Worm (Caenorhabditis elegans) whole organism, L1 larva: ENCODE results near the gene sru-48.
A peak's percentile ranks its signal among the peaks of the same experiment; 100 is the strongest.

ENCODE experiments used
- C34B4.2 ChIP-seq: sonication (generic microtip); optimal IDR thresholded peaks from 2 replicates; lab custom pipeline; 2017; ENCODE audit warnings: mild to moderate bottlenecking, missing genetic modification characterization, missing compliant biosample characterization
- aha-1 ChIP-seq: fragments of 150-350 bp; optimal IDR thresholded peaks from 2 replicates; lab custom pipeline; 2014; ENCODE audit warnings: missing biosample characterization, missing genetic modification characterization
- alr-1 ChIP-seq: fragments of 200-800 bp; sonication (Bioruptor generic); optimal IDR thresholded peaks from 2 replicates; lab custom pipeline; 2018; ENCODE audit warnings: borderline replicate concordance, mild to moderate bottlenecking, missing genetic modification characterization, missing compliant biosample characterization
- ama-1 ChIP-seq: fragments of 150-350 bp; optimal IDR thresholded peaks from 2 replicates; lab custom pipeline; 2014
- blmp-1 ChIP-seq: fragments of 150-350 bp; optimal IDR thresholded peaks from 2 replicates; lab custom pipeline; 2014; ENCODE audit warnings: missing biosample characterization, missing genetic modification characterization
- ceh-8 ChIP-seq: fragments of 200-800 bp; sonication (Bioruptor generic); optimal IDR thresholded peaks from 2 replicates; lab custom pipeline; 2018; ENCODE audit warnings: mild to moderate bottlenecking, missing genetic modification characterization, moderate library complexity, missing compliant biosample characterization
- ceh-90 ChIP-seq: sonication (generic microtip); optimal IDR thresholded peaks from 2 replicates; lab custom pipeline; 2016; ENCODE audit warnings: missing genetic modification characterization, missing compliant biosample characterization
- ces-1 ChIP-seq: fragments of 150-350 bp; optimal IDR thresholded peaks from 2 replicates; lab custom pipeline; 2014; ENCODE audit warnings: missing biosample characterization, missing genetic modification reagents, missing genetic modification characterization
- dsc-1 ChIP-seq: sonication (generic microtip); optimal IDR thresholded peaks from 2 replicates; lab custom pipeline; 2016; ENCODE audit warnings: mild to moderate bottlenecking, missing genetic modification characterization, missing compliant biosample characterization
- efl-1 ChIP-seq, 4 experiments: fragments of 150-350 bp; optimal IDR thresholded peaks in 3 of 4; peaks in 1 of 4; 1 replicate in 1 of 4; 2 replicates in 3 of 4; lab custom pipeline; 2014; ENCODE audit warnings: missing biosample characterization in 2 of 4, missing genetic modification characterization in 2 of 4, missing genetic modification reagents in 2 of 4
- efl-3 ChIP-seq: fragments of 200-800 bp; sonication (Bioruptor generic); optimal IDR thresholded peaks from 2 replicates; lab custom pipeline; 2018; ENCODE audit warnings: mild to moderate bottlenecking, missing genetic modification characterization, missing compliant biosample characterization
- egl-13 ChIP-seq: sonication (generic microtip); optimal IDR thresholded peaks from 2 replicates; lab custom pipeline; 2016; ENCODE audit warnings: missing genotype, missing genetic modification reagents, missing genetic modification characterization, missing compliant biosample characterization
- elt-2 ChIP-seq: sonication (generic microtip); optimal IDR thresholded peaks from 2 replicates; lab custom pipeline; 2016; ENCODE audit warnings: missing genetic modification characterization, mild to moderate bottlenecking, inconsistent platforms, missing compliant biosample characterization, missing genetic modification reagents
- elt-3 ChIP-seq, 6 experiments: fragments of 150-350 bp in 1 of 6; sonication (generic microtip); optimal IDR thresholded peaks; 2 replicates each; lab custom pipeline; 2017 to 2018; ENCODE audit warnings: missing biosample characterization in 6 of 6, missing genetic modification characterization in 6 of 6, inconsistent platforms in 1 of 6
- fkh-10 ChIP-seq: sonication (generic microtip); optimal IDR thresholded peaks from 2 replicates; lab custom pipeline; 2017; ENCODE audit warnings: missing biosample characterization, missing genetic modification reagents, missing genetic modification characterization
- fkh-8 ChIP-seq: sonication (generic microtip); optimal IDR thresholded peaks from 2 replicates; lab custom pipeline; 2016; ENCODE audit warnings: mild to moderate bottlenecking, missing genetic modification characterization, missing compliant biosample characterization
- hlh-4 ChIP-seq: sonication (generic microtip); optimal IDR thresholded peaks from 2 replicates; lab custom pipeline; 2016; ENCODE audit warnings: mild to moderate bottlenecking, missing genetic modification characterization, missing compliant biosample characterization
- hpl-2 ChIP-seq: fragments of 150-350 bp; optimal IDR thresholded peaks from 2 replicates; lab custom pipeline; 2014; ENCODE audit warnings: missing biosample characterization, missing genetic modification reagents, missing genetic modification characterization
- lin-14 ChIP-seq: fragments of 200-800 bp; sonication (Bioruptor generic); optimal IDR thresholded peaks from 2 replicates; lab custom pipeline; 2018; ENCODE audit warnings: mild to moderate bottlenecking, missing genetic modification characterization, moderate library complexity, missing compliant biosample characterization
- lin-15B ChIP-seq: fragments of 150-350 bp; sonication (generic microtip); optimal IDR thresholded peaks from 3 replicates; lab custom pipeline; 2014; ENCODE audit warnings: missing biosample characterization, missing genetic modification characterization
- lin-35 ChIP-seq, 2 experiments: fragments of 150-350 bp; optimal IDR thresholded peaks; 2 replicates each; lab custom pipeline; 2014; ENCODE audit warnings: missing biosample characterization in 2 of 2, missing genetic modification characterization in 2 of 2, missing genetic modification reagents in 2 of 2
- lin-39 ChIP-seq: fragments of 150-350 bp; optimal IDR thresholded peaks from 2 replicates; lab custom pipeline; 2014; ENCODE audit warnings: missing biosample characterization, missing genetic modification reagents, missing genetic modification characterization
- lir-3 ChIP-seq: sonication (generic microtip); optimal IDR thresholded peaks from 2 replicates; lab custom pipeline; 2016; ENCODE audit warnings: mild to moderate bottlenecking, missing genetic modification characterization, moderate library complexity, missing compliant biosample characterization; ENCODE audit not compliant: poor library complexity
- mdl-1 ChIP-seq, 2 experiments: fragments of 150-350 bp; optimal IDR thresholded peaks; 2 replicates each; lab custom pipeline; 2014 to 2017; ENCODE audit warnings: missing biosample characterization in 2 of 2, missing genetic modification characterization in 2 of 2, inconsistent platforms in 1 of 2
- nhr-11 ChIP-seq: fragments of 150-350 bp; optimal IDR thresholded peaks from 2 replicates; lab custom pipeline; 2014; ENCODE audit warnings: missing biosample characterization, missing genetic modification characterization
- nhr-12 ChIP-seq: sonication (generic microtip); optimal IDR thresholded peaks from 2 replicates; lab custom pipeline; 2017; ENCODE audit warnings: missing biosample characterization, missing genetic modification characterization
- nhr-20 ChIP-seq: sonication (generic microtip); optimal IDR thresholded peaks from 2 replicates; lab custom pipeline; 2016; ENCODE audit warnings: mild to moderate bottlenecking, missing genetic modification characterization, missing compliant biosample characterization
- nhr-28 ChIP-seq: fragments of 150-350 bp; optimal IDR thresholded peaks from 2 replicates; lab custom pipeline; 2014; ENCODE audit warnings: missing biosample characterization, missing genetic modification characterization
- nhr-71 ChIP-seq: sonication (generic microtip); optimal IDR thresholded peaks from 2 replicates; lab custom pipeline; 2016; ENCODE audit warnings: mild to moderate bottlenecking, missing genetic modification characterization, moderate library complexity, missing compliant biosample characterization
- nhr-77 ChIP-seq: fragments of 150-350 bp; optimal IDR thresholded peaks from 2 replicates; lab custom pipeline; 2014; ENCODE audit warnings: missing biosample characterization, missing genetic modification characterization
- nhr-84 ChIP-seq: sonication (generic microtip); optimal IDR thresholded peaks from 2 replicates; lab custom pipeline; 2017; ENCODE audit warnings: missing biosample characterization, missing genetic modification characterization
- nhr-85 ChIP-seq: sonication (generic microtip); peaks from one replicate; lab custom pipeline; 2016; ENCODE audit warnings: missing genetic modification characterization, inconsistent platforms, missing compliant biosample characterization
- pag-3 ChIP-seq: sonication (generic microtip); optimal IDR thresholded peaks from 2 replicates; lab custom pipeline; 2017; ENCODE audit warnings: missing genetic modification characterization, mild to moderate bottlenecking, missing compliant biosample characterization, antibody characterized with exemption, borderline replicate concordance; ENCODE audit not compliant: insufficient read depth
- rnt-1 ChIP-seq: sonication (generic microtip); optimal IDR thresholded peaks from 2 replicates; lab custom pipeline; 2016; ENCODE audit warnings: mild to moderate bottlenecking, missing genetic modification characterization, moderate library complexity, missing compliant biosample characterization
- skn-1 ChIP-seq: fragments of 150-350 bp; optimal IDR thresholded peaks from 2 replicates; lab custom pipeline; 2014; ENCODE audit warnings: missing biosample characterization, missing genetic modification characterization
- sox-4 ChIP-seq: sonication (generic microtip); optimal IDR thresholded peaks from 2 replicates; lab custom pipeline; 2016; ENCODE audit warnings: missing genetic modification characterization, missing compliant biosample characterization
- unc-130 ChIP-seq: fragments of 150-350 bp; optimal IDR thresholded peaks from 2 replicates; lab custom pipeline; 2017; ENCODE audit warnings: missing biosample characterization, missing genetic modification characterization, inconsistent platforms
- unc-86 ChIP-seq: sonication (generic microtip); optimal IDR thresholded peaks from 2 replicates; lab custom pipeline; 2016; ENCODE audit warnings: missing genetic modification characterization, missing compliant biosample characterization
- xbp-1 ChIP-seq: sonication (generic microtip); optimal IDR thresholded peaks from 2 replicates; lab custom pipeline; 2016; ENCODE audit warnings: missing genetic modification characterization, missing compliant biosample characterization
- zip-4 ChIP-seq: fragments of 200-800 bp; sonication (Bioruptor generic); optimal IDR thresholded peaks from 2 replicates; lab custom pipeline; 2018; ENCODE audit warnings: mild to moderate bottlenecking, missing genetic modification characterization, moderate library complexity, missing compliant biosample characterization
- ztf-4 ChIP-seq: fragments of 150-350 bp; optimal IDR thresholded peaks from 2 replicates; lab custom pipeline; 2014; ENCODE audit warnings: missing biosample characterization, missing genetic modification characterization

The sru-48 gene

DNA sequence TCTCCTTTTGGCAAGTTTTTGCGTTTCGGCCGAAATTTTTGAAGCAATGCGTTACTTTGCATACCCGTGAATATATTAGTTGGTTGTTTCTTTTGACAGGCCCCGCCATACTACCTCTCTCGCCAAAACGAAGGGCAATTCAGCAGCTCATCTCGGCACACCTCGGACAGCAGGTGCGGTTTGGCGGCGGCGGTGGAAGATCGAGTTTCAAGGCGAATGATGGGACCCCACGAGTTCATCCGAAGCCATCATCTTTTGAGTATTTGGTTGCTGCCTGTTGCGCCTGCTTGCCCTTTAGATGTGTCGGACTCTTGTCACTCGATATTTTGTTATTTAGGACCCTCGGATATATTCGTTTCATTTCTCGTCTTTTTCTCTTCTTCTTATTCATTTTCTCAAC, 28.4 kb downstream of the sru-48 start:
- TF ChIP-seq dsc-1 = no peak
- peak; percentile 51 for TF ChIP-seq pag-3 (tag; lab: Kevin White, UChicago)
- no peak for TF ChIP-seq egl-13
- peak; percentile 31 for TF ChIP-seq nhr-71 (tag; lab: Kevin White, UChicago)
- peak; percentile 25 for TF ChIP-seq rnt-1 (tag; lab: Kevin White, UChicago)
- TF ChIP-seq ama-1 (lab: Kevin White, UChicago) = no peak
- no peak for TF ChIP-seq ztf-4
- no peak for TF ChIP-seq C34B4.2

DNA sequence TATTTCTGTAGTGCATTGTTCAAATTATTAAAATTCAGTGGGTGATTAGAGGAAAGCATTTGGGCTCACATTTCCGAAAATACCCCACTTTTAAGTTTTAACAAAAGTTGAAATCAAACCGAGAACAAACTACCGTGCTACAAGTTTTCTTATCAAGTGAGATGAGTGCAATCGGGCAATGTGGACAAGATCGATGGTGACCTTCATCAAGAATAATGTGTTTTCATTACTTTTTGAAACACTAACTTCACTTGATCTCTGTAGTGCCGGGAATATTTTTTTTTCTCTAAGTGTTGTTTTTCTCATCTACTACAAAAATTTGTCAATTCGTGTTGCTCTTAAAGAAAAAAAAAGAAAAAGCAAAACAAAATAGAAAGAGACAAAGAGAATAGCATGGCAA, 28.9 kb downstream of the sru-48 start:
- TF ChIP-seq lir-3 (tag; lab: Kevin White, UChicago) (no peak), skn-1 (tag; lab: Kevin White, UChicago) (no peak), ceh-8 (GFP tag; lab: Kevin White, UChicago) (no peak), fkh-10 (GFP tag; lab: Kevin White, UChicago) (no peak), hlh-4 (no peak), ces-1 (GFP tag; lab: Kevin White, UChicago) (no peak), dsc-1 (no peak), nhr-28 (tag; lab: Kevin White, UChicago) (no peak), alr-1 (no peak), nhr-11 (tag; lab: Kevin White, UChicago) (no peak), blmp-1 (tag; lab: Kevin White, UChicago) (peak; percentile 73), hpl-2 (GFP tag; lab: Kevin White, UChicago) (no peak), ama-1 (lab: Kevin White, UChicago) (no peak), sox-4 (tag; lab: Kevin White, UChicago) (no peak), zip-4 (GFP tag; lab: Kevin White, UChicago) (no peak), efl-1 (optimal IDR thresholded peaks at IDR 0.05; lab: Kevin White, UChicago) (no peak), efl-1 (GFP tag; optimal IDR thresholded peaks at IDR 0.05 in 1 of 2; lab: Kevin White, UChicago) (peak in 1 of 2 experiments; percentile 74), fkh-8 (tag; lab: Kevin White, UChicago) (no peak), unc-86 (tag; lab: Kevin White, UChicago) (no peak), lin-39 (tag; lab: Kevin White, UChicago) (no peak), lin-14 (GFP tag; lab: Kevin White, UChicago) (peak; percentile 4), ceh-90 (tag; lab: Kevin White, UChicago) (no peak), aha-1 (tag; lab: Kevin White, UChicago) (no peak), unc-130 (tag; lab: Kevin White, UChicago) (no peak), elt-2 (tag; lab: Kevin White, UChicago) (no peak), nhr-20 (tag; lab: Kevin White, UChicago) (peak; percentile 28), nhr-85 (peak; percentile 73), lin-15B (tag; lab: Kevin White, UChicago) (no peak), nhr-71 (tag; lab: Kevin White, UChicago) (no peak), mdl-1 (tag; optimal IDR thresholded peaks at IDR 0.05; lab: Kevin White, UChicago) (no peak), nhr-77 (no peak), xbp-1 (tag; lab: Kevin White, UChicago) (no peak), efl-3 (no peak), elt-3 (tag; optimal IDR thresholded peaks at IDR 0.05; lab: Kevin White, UChicago) (peak in 2 of 6 experiments; percentile 50 to 63), lin-35 (GFP tag; optimal IDR thresholded peaks at IDR 0.05; lab: Kevin White, UChicago) (no peak), egl-13 (no peak), nhr-12 (tag; lab: Kevin White, UChicago) (no peak), nhr-84 (tag; lab: Kevin White, UChicago) (no peak)
